Fruit fly (Drosophila melanogaster) S2 (cell line): ENCODE measurements around the gene CG31870.

Experiments
- CG8478 ChIP-seq: fragments of >200 bp; optimal IDR thresholded peaks from 2 replicates; lab custom pipeline; 2018
- CTCF ChIP-seq, 2 experiments: fragments of >200 bp; optimal IDR thresholded peaks; 2 replicates each; lab custom pipeline; 2018

Gene CG31870

dm6 chr2L:10831590-10831989 lies 41.6 kb downstream of the CG31870 start:
- no peak for TF ChIP-seq CTCF (optimal IDR thresholded peaks at IDR 0.05; lab: Kevin White, UChicago)
- TF ChIP-seq CG8478: no peak

DNA sequence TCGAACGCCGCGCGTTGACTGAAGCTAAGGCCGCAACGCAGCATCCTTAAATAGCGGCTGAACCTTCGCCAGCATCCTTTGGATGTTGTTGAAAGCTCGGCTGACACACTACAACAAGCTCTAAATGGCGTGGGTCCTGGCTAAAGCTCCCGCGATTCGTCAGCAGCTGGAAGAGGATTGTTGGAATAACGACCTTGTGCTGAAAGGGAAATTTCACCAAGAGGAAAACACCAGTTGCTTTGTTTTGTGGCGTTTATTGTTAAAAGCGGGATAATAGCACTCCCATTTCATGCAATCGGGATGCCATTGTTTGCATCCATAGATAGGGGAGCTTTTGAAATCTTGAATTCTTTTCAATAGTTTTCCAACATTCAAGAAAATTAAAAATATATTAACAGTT lies 47.5 kb downstream of the CG31870 start, which contains the start of gene Nos:
Gene Nos, minus strand, starts transcription at position 21 of the 400 bp plus-strand sequence.
- TF ChIP-seq CG8478 (no peak), CTCF (optimal IDR thresholded peaks at IDR 0.05; lab: Kevin White, UChicago) (no peak)
